Fruit fly (Drosophila melanogaster) whole organism, embryonic: ENCODE results near the gene Pgant35A.

Experiments
- Atf6 ChIP-seq: fragments of 200-800 bp; sonication (Bioruptor generic); IDR thresholded peaks from 2 replicates; pipeline ENCODE4 v1.3.6; 2022; ENCODE audit warnings: missing biosample characterization, missing genetic modification characterization
- Bteb2 ChIP-seq: fragments of 200-800 bp; sonication (Bioruptor generic); optimal IDR thresholded peaks from 2 replicates; lab custom pipeline; 2016; ENCODE audit warnings: missing biosample characterization, missing genetic modification characterization
- CG10267 ChIP-seq: fragments of 200-800 bp; sonication (Bioruptor generic); optimal IDR thresholded peaks from 2 replicates; lab custom pipeline; 2018; ENCODE audit warnings: missing biosample characterization, mild to moderate bottlenecking, missing genetic modification characterization, moderate library complexity
- CG12744 ChIP-seq: fragments of 200-800 bp; sonication (Bioruptor generic); optimal IDR thresholded peaks from 2 replicates; lab custom pipeline; 2016; ENCODE audit warnings: missing biosample characterization, missing genetic modification characterization
- CG13296 ChIP-seq: fragments of 200-800 bp; sonication (Bioruptor generic); optimal IDR thresholded peaks from 3 replicates; lab custom pipeline; 2018; ENCODE audit warnings: missing biosample characterization, mild to moderate bottlenecking, missing genetic modification characterization
- CG14441 ChIP-seq: fragments of 200-800 bp; sonication (Bioruptor generic); IDR thresholded peaks from 2 replicates; pipeline ENCODE4 v1.3.6; 2022; ENCODE audit warnings: missing biosample characterization, missing genetic modification characterization
- CG17359 ChIP-seq: fragments of 200-800 bp; sonication (Bioruptor generic); optimal IDR thresholded peaks from 3 replicates; lab custom pipeline; 2018; ENCODE audit warnings: missing biosample characterization, mild to moderate bottlenecking, missing genetic modification characterization, moderate library complexity
- CG17385 ChIP-seq: fragments of 200-800 bp; sonication (Bioruptor generic); optimal IDR thresholded peaks from 3 replicates; lab custom pipeline; 2018; ENCODE audit warnings: missing biosample characterization, mild to moderate bottlenecking, missing genetic modification characterization
- CG17829 ChIP-seq: fragments of 200-800 bp; optimal IDR thresholded peaks from 2 replicates; lab custom pipeline; 2019; ENCODE audit warnings: missing biosample characterization, mild to moderate bottlenecking, missing genetic modification characterization, moderate library complexity
- CG18619 ChIP-seq: fragments of 200-800 bp; sonication (Bioruptor generic); optimal IDR thresholded peaks from 3 replicates; lab custom pipeline; 2017; ENCODE audit warnings: missing biosample characterization, mild to moderate bottlenecking, missing genetic modification characterization
- CG18764 ChIP-seq: fragments of 200-800 bp; sonication (Bioruptor generic); optimal IDR thresholded peaks from 3 replicates; lab custom pipeline; 2016; ENCODE audit warnings: missing biosample characterization, missing genetic modification characterization
- CG2129 ChIP-seq: fragments of 200-800 bp; sonication (Bioruptor generic); IDR thresholded peaks from 2 replicates; pipeline ENCODE4 v1.3.6; 2022; ENCODE audit warnings: missing biosample characterization, missing genetic modification characterization; ENCODE audit not compliant: partially characterized antibody
- CG31365 ChIP-seq: fragments of 200-800 bp; sonication (Bioruptor generic); optimal IDR thresholded peaks from 2 replicates; lab custom pipeline; 2018; ENCODE audit warnings: missing biosample characterization, mild to moderate bottlenecking, missing genetic modification characterization
- CG34224 ChIP-seq: fragments of 200-800 bp; sonication (Bioruptor generic); IDR thresholded peaks from 3 replicates; pipeline ENCODE4 v1.3.6; 2022; ENCODE audit warnings: missing biosample characterization, missing genetic modification characterization; ENCODE audit not compliant: partially characterized antibody
- CG4328 ChIP-seq: fragments of 200-800 bp; sonication (Bioruptor generic); optimal IDR thresholded peaks from 3 replicates; lab custom pipeline; 2017; ENCODE audit warnings: missing biosample characterization, missing genetic modification reagents, missing genetic modification characterization
- CG4360 ChIP-seq: fragments of 200-800 bp; sonication (Bioruptor generic); IDR thresholded peaks from 2 replicates; pipeline ENCODE4 v1.3.6; 2022; ENCODE audit warnings: missing biosample characterization, missing genetic modification characterization
- CG4404 ChIP-seq: fragments of 200-800 bp; sonication (Bioruptor generic); IDR thresholded peaks from 2 replicates; pipeline ENCODE4 v1.3.6; 2022; ENCODE audit warnings: missing biosample characterization, missing genetic modification characterization
- CG4617 ChIP-seq: fragments of 200-800 bp; sonication (Bioruptor generic); optimal IDR thresholded peaks from 3 replicates; lab custom pipeline; 2016; ENCODE audit warnings: missing biosample characterization, missing genetic modification characterization, borderline replicate concordance
- Chrac-16 ChIP-seq: fragments of 200-800 bp; sonication (Bioruptor generic); optimal IDR thresholded peaks from 3 replicates; lab custom pipeline; 2016; ENCODE audit warnings: missing biosample characterization, missing genetic modification characterization
- HmgD ChIP-seq: fragments of 200-800 bp; sonication (Bioruptor generic); optimal IDR thresholded peaks from 3 replicates; lab custom pipeline; 2016; ENCODE audit warnings: missing biosample characterization, missing genetic modification characterization
- MESR4 ChIP-seq: fragments of 200-800 bp; sonication (Bioruptor generic); optimal IDR thresholded peaks from 2 replicates; lab custom pipeline; 2018; ENCODE audit warnings: missing biosample characterization, mild to moderate bottlenecking, missing genetic modification characterization, moderate library complexity
- Meics ChIP-seq: fragments of 200-800 bp; sonication (Bioruptor generic); optimal IDR thresholded peaks from 2 replicates; lab custom pipeline; 2017; ENCODE audit warnings: missing biosample characterization, mild to moderate bottlenecking, missing genetic modification characterization
- Mrtf ChIP-seq: fragments of 200-800 bp; sonication (Bioruptor generic); IDR thresholded peaks from 3 replicates; pipeline ENCODE4 v1.3.6; 2022; ENCODE audit warnings: missing biosample characterization, missing genetic modification characterization
- Spps ChIP-seq: fragments of 200-800 bp; sonication (Bioruptor generic); optimal IDR thresholded peaks from 2 replicates; lab custom pipeline; 2018; ENCODE audit warnings: missing biosample characterization, mild to moderate bottlenecking, missing genetic modification characterization
- Xrp1 ChIP-seq: fragments of 200-800 bp; sonication (Bioruptor generic); IDR thresholded peaks from 2 replicates; pipeline ENCODE4 v1.3.6; 2022; ENCODE audit warnings: missing biosample characterization, missing genetic modification characterization
- YL-1 ChIP-seq: fragments of 200-800 bp; sonication (Bioruptor generic); optimal IDR thresholded peaks from 3 replicates; lab custom pipeline; 2017; ENCODE audit warnings: missing biosample characterization, mild to moderate bottlenecking, missing genetic modification characterization
- ap ChIP-seq: fragments of 200-800 bp; sonication (Bioruptor generic); IDR thresholded peaks from 2 replicates; pipeline ENCODE4 v1.3.6; 2022; ENCODE audit warnings: missing biosample characterization, missing genetic modification characterization
- bab2 ChIP-seq: fragments of 200-800 bp; sonication (Bioruptor generic); optimal IDR thresholded peaks from 2 replicates; lab custom pipeline; 2016; ENCODE audit warnings: missing biosample characterization, missing genetic modification characterization
- br ChIP-seq: fragments of >200 bp; optimal IDR thresholded peaks from 2 replicates; lab custom pipeline; 2017
- cad ChIP-seq: fragments of >200 bp; optimal IDR thresholded peaks from 2 replicates; lab custom pipeline; 2017; ENCODE audit warnings: missing biosample characterization, missing genetic modification characterization
- caup ChIP-seq: fragments of 200-800 bp; sonication (Bioruptor generic); optimal IDR thresholded peaks from 3 replicates; lab custom pipeline; 2017; ENCODE audit warnings: missing biosample characterization, mild to moderate bottlenecking, missing genetic modification characterization, moderate library complexity; ENCODE audit not compliant: severe bottlenecking
- ci ChIP-seq: fragments of 200-800 bp; sonication (Bioruptor generic); IDR thresholded peaks from 3 replicates; pipeline ENCODE4 v1.3.6; 2022; ENCODE audit warnings: missing biosample characterization, missing genetic modification characterization
- en ChIP-seq: fragments of 200-800 bp; sonication (Bioruptor generic); optimal IDR thresholded peaks from 2 replicates; lab custom pipeline; 2016; ENCODE audit warnings: missing biosample characterization, missing genetic modification characterization
- ewg ChIP-seq: fragments of 200-800 bp; sonication (Bioruptor generic); optimal IDR thresholded peaks from 3 replicates; lab custom pipeline; 2017; ENCODE audit warnings: mild to moderate bottlenecking, missing biosample characterization, missing genetic modification reagents, missing genetic modification characterization
- hb ChIP-seq: fragments of 200-800 bp; sonication (Bioruptor generic); IDR thresholded peaks from 3 replicates; pipeline ENCODE4 v1.3.6; 2022; ENCODE audit warnings: missing biosample characterization, missing genetic modification characterization; ENCODE audit not compliant: partially characterized antibody
- ind ChIP-seq: fragments of 200-800 bp; sonication (Bioruptor generic); optimal IDR thresholded peaks from 3 replicates; lab custom pipeline; 2016; ENCODE audit warnings: missing biosample characterization, missing genetic modification characterization
- knrl ChIP-seq: fragments of 200-800 bp; sonication (Bioruptor generic); IDR thresholded peaks from 3 replicates; pipeline ENCODE4 v1.3.6; 2022; ENCODE audit warnings: missing biosample characterization, missing genetic modification characterization; ENCODE audit not compliant: partially characterized antibody
- oc ChIP-seq: fragments of 200-800 bp; sonication (Bioruptor generic); optimal IDR thresholded peaks from 2 replicates; lab custom pipeline; 2018; ENCODE audit warnings: missing biosample characterization, mild to moderate bottlenecking, missing genetic modification characterization, moderate library complexity
- onecut ChIP-seq: fragments of 200-800 bp; sonication (Bioruptor generic); IDR thresholded peaks from 2 replicates; pipeline ENCODE4 v1.3.6; 2022; ENCODE audit warnings: missing biosample characterization, missing genetic modification characterization
- pum ChIP-seq: fragments of 200-800 bp; sonication (Bioruptor generic); optimal IDR thresholded peaks from 2 replicates; lab custom pipeline; 2016; ENCODE audit warnings: missing biosample characterization, missing genetic modification characterization
- ranshi ChIP-seq: fragments of 200-800 bp; sonication (Bioruptor generic); IDR thresholded peaks from 2 replicates; pipeline ENCODE4 v1.3.6; 2022; ENCODE audit warnings: missing biosample characterization, missing genetic modification characterization
- rib ChIP-seq: fragments of 200-800 bp; sonication (Bioruptor generic); IDR thresholded peaks from 2 replicates; pipeline ENCODE4 v1.3.6; 2022; ENCODE audit warnings: missing biosample characterization, missing genetic modification characterization
- salm ChIP-seq: fragments of 200-800 bp; sonication (Bioruptor generic); optimal IDR thresholded peaks from 2 replicates; lab custom pipeline; 2018; ENCODE audit warnings: missing biosample characterization, mild to moderate bottlenecking, missing genetic modification characterization
- sens-2 ChIP-seq: fragments of 200-800 bp; sonication (Bioruptor generic); IDR thresholded peaks from 2 replicates; pipeline ENCODE4 v1.3.6; 2022; ENCODE audit warnings: missing biosample characterization, missing genetic modification characterization
- sim ChIP-seq: fragments of 200-800 bp; sonication (Bioruptor generic); IDR thresholded peaks from 2 replicates; pipeline ENCODE4 v1.3.6; 2022; ENCODE audit warnings: missing biosample characterization, missing genetic modification characterization
- sqz ChIP-seq: fragments of 200-800 bp; sonication (Bioruptor generic); optimal IDR thresholded peaks from 3 replicates; lab custom pipeline; 2018; ENCODE audit warnings: missing biosample characterization, mild to moderate bottlenecking, missing genetic modification characterization
- tio ChIP-seq: fragments of 200-800 bp; sonication (Bioruptor generic); optimal IDR thresholded peaks from 2 replicates; lab custom pipeline; 2017; ENCODE audit warnings: missing biosample characterization, missing genetic modification characterization, inconsistent platforms
- vfl ChIP-seq: fragments of 200-800 bp; sonication (Bioruptor generic); optimal IDR thresholded peaks from 2 replicates; lab custom pipeline; 2016; ENCODE audit warnings: missing biosample characterization, missing genetic modification characterization
- vvl ChIP-seq: fragments of 200-800 bp; sonication (Bioruptor generic); IDR thresholded peaks from 2 replicates; pipeline ENCODE4 v1.3.6; 2022; ENCODE audit warnings: missing biosample characterization, missing genetic modification characterization
- zfh1 ChIP-seq: fragments of 200-800 bp; sonication (Bioruptor generic); IDR thresholded peaks from 3 replicates; pipeline ENCODE4 v1.3.6; 2022; ENCODE audit warnings: missing biosample characterization, missing genetic modification characterization

The Pgant35A gene

dm6 chr2L:14394298-14395064, 35.4 kb downstream of the Pgant35A start:
- TF ChIP-seq sens-2: no peak
- TF ChIP-seq hb (GFP tag; lab: Robert Waterston, UW): no peak
- peak; percentile 33; the same call in 1 of the 2 replicates for TF ChIP-seq CG14441 (GFP tag; lab: Robert Waterston, UW)
- no peak; the same call in 1 of the 2 replicates for TF ChIP-seq Atf6 (GFP tag; lab: Robert Waterston, UW)
- TF ChIP-seq knrl (GFP tag; lab: Robert Waterston, UW): no peak
- no peak for TF ChIP-seq Xrp1
- no peak for TF ChIP-seq ap (GFP tag; lab: Robert Waterston, UW)
- TF ChIP-seq en: no peak
- TF ChIP-seq CG4360 (GFP tag; lab: Robert Waterston, UW): no peak
- no peak for TF ChIP-seq tio
- TF ChIP-seq caup (GFP tag; lab: Kevin White, UChicago): peak; percentile 11
- no peak for TF ChIP-seq CG18764 (GFP tag; lab: Kevin White, UChicago)
- TF ChIP-seq sim (GFP tag; lab: Robert Waterston, UW): peak; percentile 35; the same call in 1 of the 2 replicates
- TF ChIP-seq CG17359 (tag; lab: Kevin White, UChicago): peak; percentile 27
- no peak for TF ChIP-seq sqz (GFP tag; lab: Kevin White, UChicago)
- no peak for TF ChIP-seq ranshi (GFP tag; lab: Robert Waterston, UW)
- no peak for TF ChIP-seq Mrtf (GFP tag; lab: Robert Waterston, UW)
- no peak for TF ChIP-seq CG12744 (GFP tag; lab: Kevin White, UChicago)
- TF ChIP-seq Bteb2: no peak
- TF ChIP-seq CG4328 (GFP tag; lab: Kevin White, UChicago): peak; percentile 27
- no peak for TF ChIP-seq ewg
- TF ChIP-seq YL-1 (GFP tag; lab: Kevin White, UChicago): no peak
- no peak for TF ChIP-seq salm (tag; lab: Kevin White, UChicago)
- TF ChIP-seq CG4404: no peak
- TF ChIP-seq Chrac-16: no peak
- no peak for TF ChIP-seq pum
- TF ChIP-seq onecut (GFP tag; lab: Robert Waterston, UW): 0 out of 2 replicates have a peak, but pooled peaks have one; percentile 3
- no peak for TF ChIP-seq CG2129
- peak; percentile 26 for TF ChIP-seq CG17829
- no peak for TF ChIP-seq Spps (tag; lab: Kevin White, UChicago)
- TF ChIP-seq vvl (GFP tag; lab: Robert Waterston, UW): no peak
- no peak for TF ChIP-seq bab2 (GFP tag; lab: Kevin White, UChicago)
- no peak for TF ChIP-seq CG10267 (tag; lab: Kevin White, UChicago)
- TF ChIP-seq CG4617: no peak
- peak; percentile 43 for TF ChIP-seq Meics (GFP tag; lab: Kevin White, UChicago)
- TF ChIP-seq cad: peak; percentile 65
- no peak for TF ChIP-seq HmgD
- peak; percentile 32; the same call in 2 of the 3 replicates for TF ChIP-seq ci (GFP tag; lab: Robert Waterston, UW)
- peak; percentile 66 for TF ChIP-seq CG13296
- no peak for TF ChIP-seq br
- TF ChIP-seq CG34224: no peak
- no peak for TF ChIP-seq rib (GFP tag; lab: Robert Waterston, UW)
- no peak for TF ChIP-seq vfl (GFP tag; lab: Kevin White, UChicago)
- TF ChIP-seq CG18619 (GFP tag; lab: Kevin White, UChicago): no peak
- no peak for TF ChIP-seq MESR4 (GFP tag; lab: Kevin White, UChicago)
- no peak for TF ChIP-seq CG31365 (tag; lab: Kevin White, UChicago)
- no peak for TF ChIP-seq ind (GFP tag; lab: Kevin White, UChicago)
- no peak for TF ChIP-seq oc (tag; lab: Kevin White, UChicago)
- peak; percentile 70 for TF ChIP-seq CG17385 (GFP tag; lab: Kevin White, UChicago)
- no peak for TF ChIP-seq zfh1 (GFP tag; lab: Robert Waterston, UW)
